Worm (Caenorhabditis elegans) whole organism, midembryonic: ENCODE results near the gene C28H8.7.

Experiments used
- T22C8.4 ChIP-seq: fragments of 200-800 bp; sonication (Bioruptor generic); IDR thresholded peaks from 2 replicates; pipeline ENCODE4 v1.3.6; 2022; ENCODE audit warnings: missing genetic modification characterization, missing compliant biosample characterization
- cog-1 ChIP-seq: sonication (generic microtip); optimal IDR thresholded peaks from 2 replicates; lab custom pipeline; 2016; ENCODE audit warnings: missing genetic modification characterization, missing compliant biosample characterization
- flt-1 ChIP-seq: fragments of 200-800 bp; sonication (Bioruptor generic); IDR thresholded peaks from 2 replicates; pipeline ENCODE4 v1.3.6; 2022; ENCODE audit warnings: missing genetic modification characterization, missing compliant biosample characterization
- klf-2 ChIP-seq: fragments of 200-800 bp; sonication (Bioruptor generic); conservative IDR thresholded peaks from 2 replicates; pipeline ENCODE4 v1.3.6; 2022; ENCODE audit warnings: missing genetic modification reagents, missing genetic modification characterization, missing compliant biosample characterization
- med-1 ChIP-seq: sonication (generic microtip); optimal IDR thresholded peaks from 2 replicates; lab custom pipeline; 2017; ENCODE audit warnings: missing genetic modification characterization, mild to moderate bottlenecking, missing compliant biosample characterization, antibody characterized with exemption, missing genetic modification reagents; ENCODE audit not compliant: insufficient read depth
- ref-1 ChIP-seq: fragments of 200-800 bp; sonication (Bioruptor generic); conservative IDR thresholded peaks from 2 replicates; pipeline ENCODE4 v1.3.6; 2022; ENCODE audit warnings: missing genetic modification reagents, missing genetic modification characterization, missing compliant biosample characterization
- tab-1 ChIP-seq: fragments of 200-800 bp; sonication (Bioruptor generic); IDR thresholded peaks from 2 replicates; pipeline ENCODE4 v1.3.6; 2022; ENCODE audit warnings: missing genetic modification characterization, missing compliant biosample characterization
- ztf-23 ChIP-seq: fragments of 200-800 bp; sonication (Bioruptor generic); IDR thresholded peaks from 2 replicates; pipeline ENCODE4 v1.3.6; 2022; ENCODE audit warnings: missing genetic modification reagents, missing genetic modification characterization, missing compliant biosample characterization
- ztf-29 ChIP-seq: fragments of 200-800 bp; sonication (Bioruptor generic); IDR thresholded peaks from 2 replicates; pipeline ENCODE4 v1.3.6; 2022; ENCODE audit warnings: missing genetic modification reagents, missing genetic modification characterization, missing compliant biosample characterization

C28H8.7 gene

DNA sequence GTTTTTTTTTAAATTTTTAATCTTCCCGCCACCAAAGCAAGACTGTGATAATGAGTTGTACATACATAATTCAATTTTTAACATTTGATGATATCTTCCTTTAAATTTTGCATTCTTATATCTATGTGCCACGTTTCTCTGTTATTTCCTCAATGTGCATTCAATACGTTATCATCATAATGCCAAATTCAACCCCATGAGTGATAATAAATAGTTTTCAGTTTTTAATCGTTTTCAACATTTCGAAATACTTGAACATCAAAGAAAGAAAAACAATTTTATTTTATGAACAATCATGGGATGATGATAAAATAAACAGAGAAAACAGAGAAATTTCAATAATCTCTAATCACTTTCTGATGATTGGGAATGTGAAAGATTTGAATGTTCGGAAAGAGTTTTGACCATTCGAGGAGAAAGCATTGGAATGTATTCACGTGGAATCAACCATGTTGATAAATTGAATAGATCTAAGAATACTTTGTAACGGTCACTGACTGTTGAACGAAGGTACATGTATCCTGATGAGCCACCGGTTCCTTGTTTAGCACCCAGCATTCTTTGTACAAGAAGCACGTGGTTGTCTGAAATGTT is 30.7 kb upstream of the C28H8.7 start:
- no peak for TF ChIP-seq ref-1 (GFP tag; lab: Robert Waterston, UW)
- TF ChIP-seq T22C8.4 (GFP tag; lab: Robert Waterston, UW), result no peak
- TF ChIP-seq klf-2 (GFP tag; lab: Robert Waterston, UW), result no peak
- no peak for TF ChIP-seq med-1 (GFP tag; lab: Kevin White, UChicago)
- no peak for TF ChIP-seq ztf-23 (GFP tag; lab: Robert Waterston, UW)
- no peak for TF ChIP-seq tab-1 (GFP tag; lab: Robert Waterston, UW)
- no peak for TF ChIP-seq ztf-29 (GFP tag; lab: Robert Waterston, UW)
- TF ChIP-seq flt-1 (GFP tag; lab: Robert Waterston, UW), result no peak

DNA sequence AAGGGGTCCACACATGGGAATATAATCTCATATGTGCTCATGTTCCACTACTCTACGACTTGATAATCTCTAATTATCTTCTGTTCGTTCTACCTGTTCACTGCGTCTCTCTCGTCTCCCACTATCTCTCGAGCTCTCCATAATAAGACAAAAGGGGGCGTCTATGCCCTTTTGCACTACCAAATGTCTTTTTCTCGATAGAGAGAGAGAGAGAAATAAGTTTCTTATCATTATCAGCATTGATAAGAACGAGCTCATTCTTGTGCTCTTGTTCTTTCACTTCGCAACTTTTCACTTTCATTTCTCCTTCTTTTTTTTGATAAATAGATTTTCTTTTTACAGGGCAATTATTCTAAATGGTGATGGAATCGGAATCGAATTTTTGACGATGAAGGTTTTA is 29.1 kb upstream of the C28H8.7 start:
- TF ChIP-seq ref-1 (GFP tag; lab: Robert Waterston, UW), result no peak
- TF ChIP-seq flt-1 (GFP tag; lab: Robert Waterston, UW), result no peak
- TF ChIP-seq klf-2 (GFP tag; lab: Robert Waterston, UW), result no peak
- no peak for TF ChIP-seq med-1 (GFP tag; lab: Kevin White, UChicago)
- TF ChIP-seq T22C8.4 (GFP tag; lab: Robert Waterston, UW), result no peak
- TF ChIP-seq ztf-29 (GFP tag; lab: Robert Waterston, UW), result no peak
- TF ChIP-seq ztf-23 (GFP tag; lab: Robert Waterston, UW), result no peak
- no peak for TF ChIP-seq tab-1 (GFP tag; lab: Robert Waterston, UW)
- TF ChIP-seq cog-1 (tag; lab: Kevin White, UChicago), result no peak

DNA sequence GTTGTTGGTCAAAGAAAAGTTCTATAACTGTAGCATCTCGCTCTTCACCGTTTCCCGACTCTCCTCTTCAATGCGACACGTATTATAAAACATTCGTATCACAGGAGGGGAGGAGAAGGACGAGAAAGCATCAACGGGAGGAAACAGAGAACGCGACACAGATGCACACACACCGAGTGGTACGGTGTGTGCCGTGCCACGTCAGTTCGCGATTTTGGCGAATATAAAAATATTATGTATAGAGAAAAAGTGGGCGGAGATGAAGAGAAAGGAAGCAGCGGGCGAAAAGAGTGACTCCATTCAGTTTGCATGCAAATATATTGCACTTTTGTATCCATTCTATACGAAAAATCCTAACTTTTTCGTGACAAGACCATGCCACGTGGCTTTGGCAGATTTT is 27.9 kb upstream of the C28H8.7 start:
- TF ChIP-seq ztf-23 (GFP tag; lab: Robert Waterston, UW) (no peak), cog-1 (tag; lab: Kevin White, UChicago) (no peak), tab-1 (GFP tag; lab: Robert Waterston, UW) (no peak), ref-1 (GFP tag; lab: Robert Waterston, UW) (no peak)

DNA sequence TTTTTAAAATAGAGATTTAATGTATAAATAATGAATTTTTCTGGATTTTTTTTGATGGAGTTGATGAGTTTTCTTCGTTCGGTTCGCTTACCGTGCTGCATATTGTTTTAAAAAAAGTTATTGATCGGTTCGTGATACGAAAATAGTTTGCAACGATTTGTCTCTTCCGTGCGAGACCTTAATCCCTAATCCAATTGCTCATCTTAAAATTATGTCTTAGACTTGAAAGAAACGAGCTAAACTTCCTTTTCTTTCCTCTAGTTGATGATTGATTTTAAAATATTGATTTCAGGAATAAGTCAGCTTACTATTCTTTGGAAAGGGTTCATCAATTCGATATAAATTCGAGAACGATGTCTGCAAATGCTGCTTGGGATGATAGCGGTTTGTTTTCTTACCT is 21.6 kb upstream of the C28H8.7 start, which contains the start of gene C28H8.3:
Gene C28H8.3, plus strand, starts transcription at position 293 of the 400 bp plus-strand sequence.
- TF ChIP-seq ztf-29 (GFP tag; lab: Robert Waterston, UW) (no peak), flt-1 (GFP tag; lab: Robert Waterston, UW) (no peak), T22C8.4 (GFP tag; lab: Robert Waterston, UW) (no peak), ref-1 (GFP tag; lab: Robert Waterston, UW) (no peak), cog-1 (tag; lab: Kevin White, UChicago) (no peak), klf-2 (GFP tag; lab: Robert Waterston, UW) (no peak), tab-1 (GFP tag; lab: Robert Waterston, UW) (no peak), ztf-23 (GFP tag; lab: Robert Waterston, UW) (no peak), med-1 (GFP tag; lab: Kevin White, UChicago) (no peak)

DNA sequence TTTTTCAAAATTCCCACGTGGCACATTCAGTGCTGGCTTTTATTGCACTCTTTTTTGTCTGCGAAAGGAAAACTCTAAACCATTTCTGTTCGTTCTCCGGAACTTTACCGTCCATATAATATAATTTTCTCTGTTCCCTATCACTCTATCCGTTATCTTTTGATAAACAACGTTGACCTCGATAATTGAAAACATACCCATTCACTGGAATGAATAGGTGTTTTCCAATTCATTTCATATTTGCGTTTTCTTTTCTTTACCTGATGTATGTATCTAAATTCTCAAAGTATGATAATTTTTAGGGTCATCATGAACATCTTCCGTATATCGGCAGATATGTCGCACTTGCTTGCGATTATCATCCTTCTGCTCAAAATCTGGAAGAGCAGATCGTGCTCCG is 20.0 kb upstream of the C28H8.7 start, which contains the start of gene erd-2.2:
Gene erd-2.2, plus strand, starts transcription at position 301 of the 400 bp plus-strand sequence.
- TF ChIP-seq cog-1 (tag; lab: Kevin White, UChicago), result no peak
- TF ChIP-seq flt-1 (GFP tag; lab: Robert Waterston, UW), result no peak
- TF ChIP-seq tab-1 (GFP tag; lab: Robert Waterston, UW), result no peak
- TF ChIP-seq ref-1 (GFP tag; lab: Robert Waterston, UW), result no peak
- TF ChIP-seq med-1 (GFP tag; lab: Kevin White, UChicago), result no peak

DNA sequence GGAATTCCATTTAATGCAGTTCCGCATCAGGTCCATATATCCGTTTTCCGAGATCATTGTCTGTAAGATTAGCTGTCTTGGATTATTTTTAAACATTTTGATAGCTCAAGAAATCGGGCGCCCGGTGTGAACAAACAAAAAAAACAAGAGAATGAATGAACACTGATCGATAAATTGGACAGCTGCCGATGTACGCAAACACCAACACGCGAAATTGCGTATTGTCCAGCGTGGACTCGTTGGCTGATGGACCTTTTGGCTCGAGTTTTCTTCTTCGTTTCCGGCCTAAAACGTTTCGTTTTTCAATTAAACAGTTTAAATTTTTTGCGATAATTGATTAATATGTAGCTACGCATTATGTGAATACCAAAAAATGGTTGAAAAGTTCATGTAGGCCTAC is 19.3 kb upstream of the C28H8.7 start, which contains the start of gene dpff-1:
Gene dpff-1, minus strand, starts transcription at position 288 of the 400 bp plus-strand sequence.
- TF ChIP-seq T22C8.4 (GFP tag; lab: Robert Waterston, UW) (peak; percentile 80), cog-1 (tag; lab: Kevin White, UChicago) (no peak)

DNA sequence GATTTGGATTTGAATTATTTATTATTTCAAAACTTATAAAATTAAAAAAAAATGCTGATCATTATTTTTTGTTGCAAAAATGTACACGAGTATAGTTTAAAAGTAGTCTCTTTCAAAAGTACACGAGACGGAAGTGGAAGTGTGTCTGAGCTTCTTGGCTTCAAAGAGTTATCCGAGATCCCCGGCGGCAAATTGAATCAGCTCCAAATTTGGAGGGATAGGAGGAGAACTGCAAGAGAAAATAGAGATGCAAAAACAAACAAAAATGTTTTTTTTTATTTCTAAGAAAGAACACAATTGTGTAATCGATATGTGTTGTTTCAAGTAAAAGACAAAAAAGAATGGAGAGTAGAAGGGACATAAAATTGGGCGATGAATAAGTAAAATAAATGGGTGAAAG is 15.8 kb upstream of the C28H8.7 start:
- TF ChIP-seq klf-2 (GFP tag; lab: Robert Waterston, UW) (no peak), flt-1 (GFP tag; lab: Robert Waterston, UW) (no peak), ztf-29 (GFP tag; lab: Robert Waterston, UW) (no peak), ref-1 (GFP tag; lab: Robert Waterston, UW) (no peak)

DNA sequence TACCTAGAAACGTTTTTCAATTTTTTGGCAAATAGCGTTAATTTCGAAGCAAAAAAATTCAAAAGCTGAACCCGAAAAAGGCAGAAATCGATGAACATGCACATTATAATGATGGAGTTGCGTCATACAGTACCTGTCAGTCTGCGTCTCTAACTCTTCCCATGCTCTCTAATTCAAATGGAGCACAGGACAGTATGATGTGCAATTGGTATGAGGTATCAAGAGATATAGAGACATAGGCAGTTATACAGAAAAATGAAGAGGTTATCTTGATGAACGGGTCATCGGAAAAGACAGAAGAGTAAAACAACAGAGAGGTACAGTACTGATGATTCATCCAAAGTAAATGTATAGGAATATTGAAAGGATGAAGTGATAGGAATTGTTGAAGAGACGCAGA is 13.9 kb upstream of the C28H8.7 start:
- TF ChIP-seq cog-1 (tag; lab: Kevin White, UChicago), result no peak
- TF ChIP-seq tab-1 (GFP tag; lab: Robert Waterston, UW), result no peak
- TF ChIP-seq klf-2 (GFP tag; lab: Robert Waterston, UW), result no peak
- TF ChIP-seq med-1 (GFP tag; lab: Kevin White, UChicago), result no peak
- no peak for TF ChIP-seq ztf-29 (GFP tag; lab: Robert Waterston, UW)

DNA sequence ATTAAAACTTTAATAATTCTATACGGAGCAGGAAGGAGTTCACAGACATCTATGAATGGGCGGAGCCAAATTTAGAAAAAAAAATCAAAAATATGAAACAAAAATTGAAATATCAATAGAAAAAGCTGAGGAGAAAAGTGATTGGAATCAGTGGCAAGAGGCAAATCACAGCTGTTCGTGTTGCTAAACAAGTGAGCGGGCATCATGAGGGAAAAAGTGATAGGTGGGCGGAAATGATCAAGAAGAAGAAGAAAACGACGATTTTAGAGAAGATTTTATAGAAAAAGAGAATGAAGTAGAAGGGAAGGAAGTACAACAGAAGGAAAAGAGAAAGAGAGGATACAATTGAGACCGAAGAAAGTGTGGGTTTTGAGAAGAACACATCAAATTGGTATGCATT is 11.8 kb upstream of the C28H8.7 start:
- TF ChIP-seq T22C8.4 (GFP tag; lab: Robert Waterston, UW), result no peak
- TF ChIP-seq tab-1 (GFP tag; lab: Robert Waterston, UW), result no peak
- TF ChIP-seq ztf-23 (GFP tag; lab: Robert Waterston, UW), result no peak
- no peak for TF ChIP-seq cog-1 (tag; lab: Kevin White, UChicago)
- TF ChIP-seq ref-1 (GFP tag; lab: Robert Waterston, UW), result no peak
- TF ChIP-seq ztf-29 (GFP tag; lab: Robert Waterston, UW), result no peak
- TF ChIP-seq flt-1 (GFP tag; lab: Robert Waterston, UW), result no peak
- no peak for TF ChIP-seq klf-2 (GFP tag; lab: Robert Waterston, UW)
- TF ChIP-seq med-1 (GFP tag; lab: Kevin White, UChicago), result no peak

DNA sequence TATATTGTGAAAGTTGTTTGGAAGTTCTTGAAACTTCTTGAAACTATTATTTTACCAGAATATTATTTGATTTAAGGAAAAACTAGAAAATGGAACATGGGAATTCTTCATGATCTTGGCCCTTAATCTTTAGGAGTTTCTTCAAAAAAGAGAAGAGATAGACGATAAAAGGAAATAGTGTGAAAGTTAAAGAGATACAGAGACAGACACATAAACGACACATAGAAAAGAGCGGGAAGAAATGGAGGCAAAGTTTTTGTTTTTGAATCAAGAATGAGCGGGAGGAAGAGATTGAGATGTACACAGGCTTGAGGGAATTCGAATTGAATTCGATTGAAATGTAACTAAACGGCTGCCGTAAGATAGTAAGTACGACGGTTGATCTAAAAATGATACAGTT is 10.7 kb upstream of the C28H8.7 start:
- no peak for TF ChIP-seq ztf-29 (GFP tag; lab: Robert Waterston, UW)
- TF ChIP-seq ref-1 (GFP tag; lab: Robert Waterston, UW), result no peak
- no peak for TF ChIP-seq T22C8.4 (GFP tag; lab: Robert Waterston, UW)
- TF ChIP-seq med-1 (GFP tag; lab: Kevin White, UChicago), result no peak
- no peak for TF ChIP-seq cog-1 (tag; lab: Kevin White, UChicago)
- TF ChIP-seq klf-2 (GFP tag; lab: Robert Waterston, UW), result no peak
- no peak for TF ChIP-seq flt-1 (GFP tag; lab: Robert Waterston, UW)
- TF ChIP-seq tab-1 (GFP tag; lab: Robert Waterston, UW), result no peak
- TF ChIP-seq ztf-23 (GFP tag; lab: Robert Waterston, UW), result no peak
